Fruit fly (Drosophila melanogaster) whole organism, adult: ENCODE results near the gene CG34367.

ENCODE experiments used
- CG11617 ChIP-seq: fragments of 200-800 bp; sonication (Bioruptor generic); optimal IDR thresholded peaks from 2 replicates; lab custom pipeline; 2017; ENCODE audit warnings: mild to moderate bottlenecking, missing biosample characterization, missing genetic modification reagents, missing genetic modification characterization
- CG12768 ChIP-seq: fragments of 200-800 bp; sonication (Bioruptor generic); optimal IDR thresholded peaks from 2 replicates; lab custom pipeline; 2017; ENCODE audit warnings: missing biosample characterization, missing genetic modification characterization, mild to moderate bottlenecking, moderate library complexity, missing genetic modification reagents
- CG33017 ChIP-seq: fragments of 200-800 bp; sonication (Bioruptor generic); optimal IDR thresholded peaks from 2 replicates; lab custom pipeline; 2018; ENCODE audit warnings: missing biosample characterization, mild to moderate bottlenecking, missing genetic modification characterization, moderate library complexity
- CG7045 ChIP-seq: fragments of 200-800 bp; sonication (Bioruptor generic); optimal IDR thresholded peaks from 2 replicates; lab custom pipeline; 2017; ENCODE audit warnings: missing biosample characterization, mild to moderate bottlenecking, missing genetic modification characterization
- CG7101 ChIP-seq: fragments of 200-800 bp; sonication (Bioruptor generic); optimal IDR thresholded peaks from 2 replicates; lab custom pipeline; 2018; ENCODE audit warnings: missing biosample characterization, mild to moderate bottlenecking, missing genetic modification characterization, moderate library complexity
- Crg-1 ChIP-seq: fragments of 200-800 bp; sonication (Bioruptor generic); optimal IDR thresholded peaks from 2 replicates; lab custom pipeline; 2016; ENCODE audit warnings: missing biosample characterization, missing genetic modification characterization
- Mnt ChIP-seq: fragments of 200-800 bp; sonication (Bioruptor generic); optimal IDR thresholded peaks from 2 replicates; lab custom pipeline; 2016; ENCODE audit warnings: missing biosample characterization, mild to moderate bottlenecking, missing genetic modification characterization
- bab1 ChIP-seq: fragments of 200-800 bp; sonication (Bioruptor generic); optimal IDR thresholded peaks from 3 replicates; lab custom pipeline; 2019; ENCODE audit warnings: missing biosample characterization, mild to moderate bottlenecking, missing genetic modification characterization, moderate library complexity
- cic ChIP-seq: fragments of 200-800 bp; sonication (Bioruptor generic); optimal IDR thresholded peaks from 2 replicates; lab custom pipeline; 2017; ENCODE audit warnings: missing biosample characterization, mild to moderate bottlenecking, missing genetic modification characterization, moderate library complexity
- kay ChIP-seq: fragments of 200-800 bp; sonication (Bioruptor generic); peaks from one replicate; lab custom pipeline; 2016; ENCODE audit warnings: missing biosample characterization, missing genetic modification characterization, borderline replicate concordance
- ovo ChIP-seq: fragments of 200-800 bp; sonication (Bioruptor generic); optimal IDR thresholded peaks from 2 replicates; lab custom pipeline; 2016; ENCODE audit warnings: missing biosample characterization, missing genetic modification characterization
- tj ChIP-seq: fragments of 200-800 bp; sonication (Bioruptor generic); optimal IDR thresholded peaks from 3 replicates; lab custom pipeline; 2017; ENCODE audit warnings: missing biosample characterization, mild to moderate bottlenecking, missing genetic modification characterization, moderate library complexity
- toe ChIP-seq: fragments of 200-800 bp; sonication (Bioruptor generic); optimal IDR thresholded peaks from 2 replicates; lab custom pipeline; 2016; ENCODE audit warnings: missing biosample characterization, missing genetic modification characterization

DNA sequence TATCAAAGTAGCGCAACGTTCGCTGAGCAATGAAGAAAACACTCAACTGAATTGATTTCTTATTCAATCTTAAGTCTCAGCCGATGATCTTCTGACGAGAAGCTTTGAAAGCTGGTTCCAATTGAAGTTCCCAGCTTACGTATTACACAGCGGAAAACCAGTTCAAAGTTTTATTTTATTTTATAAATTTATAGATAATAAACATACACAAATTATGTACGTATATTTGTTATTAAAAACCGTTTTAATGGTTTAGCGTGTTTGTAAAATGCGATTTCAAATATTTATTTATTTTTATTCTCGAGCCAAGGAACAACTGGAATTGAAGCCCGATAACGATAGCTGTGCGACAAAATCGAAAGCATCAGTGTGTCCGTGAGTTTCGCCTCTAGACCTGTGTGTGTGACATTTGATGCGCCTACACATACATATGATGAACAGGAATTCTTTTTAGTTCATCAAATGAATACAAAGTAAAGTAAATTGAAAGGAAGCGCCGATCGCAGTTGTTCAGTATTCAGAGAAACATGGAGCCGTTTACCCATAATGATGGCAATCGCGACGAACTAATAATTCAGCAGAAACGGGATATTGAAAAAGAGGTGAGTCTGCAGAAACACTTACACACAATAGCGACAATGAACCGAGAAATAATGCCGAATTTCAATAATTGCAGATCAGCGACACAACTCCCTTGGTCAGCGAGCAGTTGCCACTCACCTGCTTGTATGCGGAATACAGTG lies 47.0 kb downstream of the CG34367 start, which contains the start of the genes CG5390 and CG4968:
- TF ChIP-seq Crg-1 (peak; percentile 36), CG7101 (tag; lab: Kevin White, UChicago) (peak; percentile 81), CG7045 (GFP tag; lab: Kevin White, UChicago) (peak; percentile 64), cic (peak; percentile 22), CG33017 (tag; lab: Kevin White, UChicago) (peak; percentile 61), tj (GFP tag; lab: Kevin White, UChicago) (peak; percentile 72), bab1 (GFP tag; lab: Kevin White, UChicago) (peak; percentile 91), ovo (GFP tag; lab: Kevin White, UChicago) (peak; percentile 51), CG12768 (GFP tag; lab: Kevin White, UChicago) (peak; percentile 69), kay (GFP tag; lab: Kevin White, UChicago) (peak; percentile 96), toe (GFP tag; lab: Kevin White, UChicago) (no peak), CG11617 (GFP tag; lab: Kevin White, UChicago) (peak; percentile 59), Mnt (GFP tag; lab: Kevin White, UChicago) (peak; percentile 58)
